Fruit fly (Drosophila melanogaster): ENCODE results near the gene CG16989.

The CG16989 gene

dm6 chrX:843489-843888 lies 50.5 kb downstream of the CG16989 start (continued):
- TF ChIP-seq Jarid2 (GFP tag; optimal IDR thresholded peaks at IDR 0.05) (no peak), CG11695 (GFP tag; IDR thresholded peaks at IDR 0.05) (0 out of 3 replicates have a peak, but pooled peaks have one; percentile 42), CG2120 (GFP tag; optimal IDR thresholded peaks at IDR 0.05) (peak; percentile 35), CG12769 (tag; optimal IDR thresholded peaks at IDR 0.05) (no peak), Hmr (GFP tag; optimal IDR thresholded peaks at IDR 0.05) (peak; percentile 44), Nf-YC (tag; optimal IDR thresholded peaks at IDR 0.05) (no peak), stc (GFP tag; IDR thresholded peaks at IDR 0.05) (no peak), CG1529 (GFP tag; optimal IDR thresholded peaks at IDR 0.05) (no peak), GATAe (GFP tag; conservative IDR thresholded peaks at IDR 0.05) (no peak; the same call in 1 of the 2 replicates), disco-r (GFP tag; optimal IDR thresholded peaks at IDR 0.05) (no peak), CG10321 (GFP tag; IDR thresholded peaks at IDR 0.05) (no peak), ro (GFP tag; IDR thresholded peaks at IDR 0.05) (no peak), CG1233 (GFP tag; optimal IDR thresholded peaks at IDR 0.05) (no peak), az2 (GFP tag; optimal IDR thresholded peaks at IDR 0.05) (no peak), bcd (GFP tag; optimal IDR thresholded peaks at IDR 0.05) (no peak), CG7357 (GFP tag; IDR thresholded peaks at IDR 0.05) (no peak), Dip2 (GFP tag; IDR thresholded peaks at IDR 0.05) (peak; percentile 91), emc (GFP tag; optimal IDR thresholded peaks at IDR 0.05) (no peak), D19A (tag; optimal IDR thresholded peaks at IDR 0.05) (peak; percentile 4), CG16815 (GFP tag; optimal IDR thresholded peaks at IDR 0.05) (no peak), grn (GFP tag; optimal IDR thresholded peaks at IDR 0.05) (no peak), CG13287 (GFP tag; IDR thresholded peaks at IDR 0.05; ENCODE audit: partially characterized antibody) (peak; percentile 10; the same call in 1 of the 2 replicates), twi (tag; optimal IDR thresholded peaks at IDR 0.05) (no peak), dm (GFP tag; optimal IDR thresholded peaks at IDR 0.05) (no peak), CG8089 (GFP tag; optimal IDR thresholded peaks at IDR 0.05) (no peak), CG7963 (GFP tag; IDR thresholded peaks at IDR 0.05; ENCODE audit: partially characterized antibody) (peak; percentile 24; the same call in 1 of the 3 replicates), Bdp1 (GFP tag; optimal IDR thresholded peaks at IDR 0.05) (no peak), CG17361 (GFP tag; IDR thresholded peaks at IDR 0.05) (peak; percentile 65; the same call in 2 of the 3 replicates), HHEX (GFP tag; optimal IDR thresholded peaks at IDR 0.05) (no peak), CG17359 (tag; optimal IDR thresholded peaks at IDR 0.05) (peak; percentile 7), CG10209 (GFP tag; optimal IDR thresholded peaks at IDR 0.05) (no peak), sima (GFP tag; optimal IDR thresholded peaks at IDR 0.05) (no peak), CG2875 (GFP tag; optimal IDR thresholded peaks at IDR 0.05) (no peak), tup (GFP tag; optimal IDR thresholded peaks at IDR 0.05) (no peak), Gsc (GFP tag; IDR thresholded peaks at IDR 0.05) (no peak), stwl (tag; optimal IDR thresholded peaks at IDR 0.05) (no peak), cato (GFP tag; optimal IDR thresholded peaks at IDR 0.05; ENCODE audit: borderline replicate concordance) (no peak), CG10565 (GFP tag; optimal IDR thresholded peaks at IDR 0.05) (no peak), dpn (GFP tag; optimal IDR thresholded peaks at IDR 0.05) (no peak), Dad (GFP tag; optimal IDR thresholded peaks at IDR 0.05) (no peak), nmo (GFP tag; optimal IDR thresholded peaks at IDR 0.05) (peak; percentile 58), ssp (GFP tag; IDR thresholded peaks at IDR 0.05) (no peak), vfl (GFP tag; optimal IDR thresholded peaks at IDR 0.05) (no peak), HLH54F (GFP tag; optimal IDR thresholded peaks at IDR 0.05) (no peak), gcm (GFP tag; optimal IDR thresholded peaks at IDR 0.05) (no peak), Ets65A (GFP tag) (no peak), CG17328 (GFP tag; IDR thresholded peaks at IDR 0.05) (0 out of 2 replicates have a peak, but pooled peaks have one; percentile 35), CG6854 (GFP tag; optimal IDR thresholded peaks at IDR 0.05) (no peak), trh (GFP tag; optimal IDR thresholded peaks at IDR 0.05) (no peak), CG11456 (GFP tag; IDR thresholded peaks at IDR 0.05) (0 out of 3 replicates have a peak, but pooled peaks have one; percentile 26), NC2α (GFP tag; optimal IDR thresholded peaks at IDR 0.05) (no peak), CG18011 (GFP tag; optimal IDR thresholded peaks at IDR 0.05) (no peak)
